Fruit fly (Drosophila melanogaster): Measurements from ENCODE around the gene twin.

The twin gene

DNA sequence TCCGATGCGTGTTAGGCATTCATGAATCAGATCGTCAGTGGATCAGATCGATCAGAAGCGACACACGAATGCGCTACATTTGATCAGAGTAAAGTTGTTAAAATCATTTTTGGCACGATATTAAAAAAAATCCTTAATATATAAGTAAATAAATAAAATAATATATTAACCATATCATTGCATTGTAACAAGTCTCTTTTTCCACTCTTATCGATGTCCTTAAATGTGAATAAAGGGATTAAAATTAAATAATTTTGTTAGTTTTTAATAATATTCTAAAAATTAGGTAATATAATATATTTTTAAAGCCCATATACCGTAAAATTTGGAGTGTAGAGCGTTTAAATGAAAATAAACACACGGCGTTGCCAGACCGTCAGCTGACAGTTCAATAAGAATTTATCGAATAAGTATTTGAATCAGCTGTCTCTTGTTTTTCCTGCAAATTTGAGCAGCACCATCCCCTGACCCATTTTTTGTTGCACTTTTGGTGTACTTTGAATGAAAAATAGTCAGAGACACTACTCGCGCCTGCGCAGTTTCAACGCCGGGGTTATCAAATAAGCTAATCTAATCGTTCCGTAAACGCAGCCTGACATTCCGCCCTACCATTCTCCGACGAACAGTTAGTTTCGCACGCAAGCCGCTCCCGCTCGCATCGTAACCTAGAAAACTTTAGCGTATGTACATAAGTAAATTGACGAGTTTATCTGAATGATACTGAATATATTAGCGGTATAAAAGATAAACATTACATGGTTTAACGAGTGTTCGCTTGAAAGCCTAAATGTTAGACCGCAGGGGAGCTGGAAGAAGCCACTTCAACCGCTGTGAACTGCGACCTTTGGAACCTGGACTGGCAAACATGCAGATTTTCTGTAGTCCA lies 69.6 kb downstream of the twin start, which contains the start of the genes p38a and CG6178 (continued):
- peak; percentile 74 for TF ChIP-seq MTF-1 (GFP tag; optimal IDR thresholded peaks at IDR 0.05; ENCODE audit: borderline replicate concordance)
- TF ChIP-seq YL-1 (GFP tag; optimal IDR thresholded peaks at IDR 0.05), result peak; percentile 78
- TF ChIP-seq scrt (GFP tag; optimal IDR thresholded peaks at IDR 0.05), result peak; percentile 94
- TF ChIP-seq CG14710 (tag; optimal IDR thresholded peaks at IDR 0.05), result peak; percentile 97
- peak; percentile 98 for TF ChIP-seq CG10147 (GFP tag; optimal IDR thresholded peaks at IDR 0.05)
- TF ChIP-seq gcm (GFP tag; optimal IDR thresholded peaks at IDR 0.05), result peak; percentile 98
- peak; percentile 97 for TF ChIP-seq Aef1 (GFP tag; IDR thresholded peaks at IDR 0.05)
- peak; percentile 9 for TF ChIP-seq CG31365 (tag; optimal IDR thresholded peaks at IDR 0.05)
- TF ChIP-seq CG12391 (tag; optimal IDR thresholded peaks at IDR 0.05), result peak; percentile 98
- peak; percentile 28 for TF ChIP-seq CG16863 (GFP tag; optimal IDR thresholded peaks at IDR 0.05)
- peak; percentile 94 for TF ChIP-seq CG16815 (GFP tag; optimal IDR thresholded peaks at IDR 0.05)
- TF ChIP-seq CG15073 (GFP tag; optimal IDR thresholded peaks at IDR 0.05), result peak; percentile 61
- peak; percentile 95 for TF ChIP-seq sug (tag; optimal IDR thresholded peaks at IDR 0.05)
- peak; percentile 100 for TF ChIP-seq CG17361 (GFP tag; IDR thresholded peaks at IDR 0.05)
- no peak for TF ChIP-seq ftz-f1 (GFP tag; optimal IDR thresholded peaks at IDR 0.05)
- TF ChIP-seq da (GFP tag; optimal IDR thresholded peaks at IDR 0.05), result no peak
- no peak for TF ChIP-seq zen2 (GFP tag; IDR thresholded peaks at IDR 0.05; ENCODE audit: partially characterized antibody)
- peak; percentile 97 for TF ChIP-seq HHEX (GFP tag; optimal IDR thresholded peaks at IDR 0.05)
- peak; percentile 90 for TF ChIP-seq Oaz (GFP tag; IDR thresholded peaks at IDR 0.05)
- TF ChIP-seq CG11398 (GFP tag; optimal IDR thresholded peaks at IDR 0.05), result peak; percentile 1
- peak; percentile 1 for TF ChIP-seq maf-S (GFP tag; optimal IDR thresholded peaks at IDR 0.05)
- peak; percentile 36 for TF ChIP-seq ems (GFP tag; optimal IDR thresholded peaks at IDR 0.05)
- peak; percentile 72 for TF ChIP-seq mam (GFP tag; optimal IDR thresholded peaks at IDR 0.05)
- no peak for TF ChIP-seq br (optimal IDR thresholded peaks at IDR 0.05)
- TF ChIP-seq schlank (tag; optimal IDR thresholded peaks at IDR 0.05), result peak; percentile 85
- peak; percentile 97 for TF ChIP-seq CG3847 (GFP tag; IDR thresholded peaks at IDR 0.05)
- peak; percentile 95 for TF ChIP-seq CG30403 (GFP tag; optimal IDR thresholded peaks at IDR 0.05)
- peak; percentile 91 for TF ChIP-seq sqz (GFP tag; optimal IDR thresholded peaks at IDR 0.05)
- peak; percentile 55 for TF ChIP-seq pho (GFP tag; optimal IDR thresholded peaks at IDR 0.05)
- peak; percentile 99 for TF ChIP-seq CG3281 (GFP tag; optimal IDR thresholded peaks at IDR 0.05)
- peak; percentile 96 for TF ChIP-seq croc (GFP tag; conservative IDR thresholded peaks at IDR 0.05)
- TF ChIP-seq E2f2 (GFP tag; IDR thresholded peaks at IDR 0.05), result peak; percentile 82
- TF ChIP-seq Hr39 (optimal IDR thresholded peaks at IDR 0.05), result no peak
- TF ChIP-seq CG10462 (GFP tag; optimal IDR thresholded peaks at IDR 0.05), result peak; percentile 82
- no peak for TF ChIP-seq yki (optimal IDR thresholded peaks at IDR 0.05)
- TF ChIP-seq Abd-B (GFP tag; optimal IDR thresholded peaks at IDR 0.05), result peak; percentile 99
- peak; percentile 97 for TF ChIP-seq CG14441 (GFP tag; IDR thresholded peaks at IDR 0.05)
- TF ChIP-seq sr (GFP tag; IDR thresholded peaks at IDR 0.05), result peak; percentile 68; the same call in 2 of the 3 replicates
- no peak for TF ChIP-seq dm (GFP tag; optimal IDR thresholded peaks at IDR 0.05)
- peak; percentile 99 for TF ChIP-seq CG31441 (GFP tag; IDR thresholded peaks at IDR 0.05)
- peak; percentile 95 for TF ChIP-seq Mrtf (GFP tag; IDR thresholded peaks at IDR 0.05)
- TF ChIP-seq sens-2 (GFP tag; IDR thresholded peaks at IDR 0.05), result peak; percentile 83
- TF ChIP-seq CG8290 (GFP tag; optimal IDR thresholded peaks at IDR 0.05), result peak; percentile 50
- TF ChIP-seq CG8290 (tag; optimal IDR thresholded peaks at IDR 0.05), result no peak
- TF ChIP-seq klu (GFP tag; IDR thresholded peaks at IDR 0.05), result peak; percentile 96
- TF ChIP-seq CG8765 (GFP tag; IDR thresholded peaks at IDR 0.05), result peak; percentile 78
- TF ChIP-seq kni (GFP tag; optimal IDR thresholded peaks at IDR 0.05), result no peak
- peak; percentile 24 for TF ChIP-seq CG1647 (GFP tag; optimal IDR thresholded peaks at IDR 0.05)
- TF ChIP-seq Optix (GFP tag; IDR thresholded peaks at IDR 0.05), result peak; percentile 90
- peak; percentile 91 for TF ChIP-seq CG11723 (GFP tag; optimal IDR thresholded peaks at IDR 0.05)
- TF ChIP-seq CG17802 (tag; optimal IDR thresholded peaks at IDR 0.05), result peak; percentile 76
